Worm (Caenorhabditis elegans) whole organism, mixed stage, embryonic: ENCODE data around the gene kel-8.

Experiments used
- M03D4.4 ChIP-seq: sonication (generic microtip); optimal IDR thresholded peaks from 2 replicates; lab custom pipeline; 2017; ENCODE audit warnings: mild to moderate bottlenecking, missing genetic modification characterization, missing compliant biosample characterization
- blmp-1 ChIP-seq: fragments of 150-350 bp; optimal IDR thresholded peaks from 2 replicates; lab custom pipeline; 2014; ENCODE audit warnings: missing biosample characterization, missing genetic modification characterization
- lsy-2 ChIP-seq: fragments of 150-350 bp; optimal IDR thresholded peaks from 2 replicates; lab custom pipeline; 2014; ENCODE audit warnings: missing biosample characterization, missing genetic modification characterization
- mab-5 ChIP-seq: fragments of 150-350 bp; optimal IDR thresholded peaks from 2 replicates; lab custom pipeline; 2014; ENCODE audit warnings: missing biosample characterization, missing genetic modification characterization
- mep-1 ChIP-seq: fragments of 150-350 bp; optimal IDR thresholded peaks from 2 replicates; lab custom pipeline; 2017; ENCODE audit warnings: missing biosample characterization, missing genetic modification reagents, missing genetic modification characterization, inconsistent platforms
- nhr-12 ChIP-seq: fragments of 150-350 bp; optimal IDR thresholded peaks from 2 replicates; lab custom pipeline; 2014; ENCODE audit warnings: missing biosample characterization, missing genetic modification characterization
- nhr-237 ChIP-seq: fragments of 150-350 bp; optimal IDR thresholded peaks from 2 replicates; lab custom pipeline; 2014; ENCODE audit warnings: missing biosample characterization, missing genetic modification characterization
- nhr-28 ChIP-seq: fragments of 150-350 bp; optimal IDR thresholded peaks from 2 replicates; lab custom pipeline; 2014; ENCODE audit warnings: missing biosample characterization, missing genetic modification characterization
- nhr-76 ChIP-seq: sonication (generic microtip); optimal IDR thresholded peaks from 2 replicates; lab custom pipeline; 2017; ENCODE audit warnings: missing biosample characterization, missing genetic modification characterization
- pha-4 ChIP-seq: fragments of 150-350 bp; optimal IDR thresholded peaks from 2 replicates; lab custom pipeline; 2018; ENCODE audit warnings: missing biosample characterization, missing genetic modification reagents, missing genetic modification characterization
- snpc-4 ChIP-seq: fragments of 150-350 bp; optimal IDR thresholded peaks from 2 replicates; lab custom pipeline; 2014; ENCODE audit warnings: missing biosample characterization, missing genetic modification characterization
- ztf-11 ChIP-seq: fragments of 150-350 bp; optimal IDR thresholded peaks from 2 replicates; lab custom pipeline; 2014; ENCODE audit warnings: missing biosample characterization, missing genetic modification characterization

DNA sequence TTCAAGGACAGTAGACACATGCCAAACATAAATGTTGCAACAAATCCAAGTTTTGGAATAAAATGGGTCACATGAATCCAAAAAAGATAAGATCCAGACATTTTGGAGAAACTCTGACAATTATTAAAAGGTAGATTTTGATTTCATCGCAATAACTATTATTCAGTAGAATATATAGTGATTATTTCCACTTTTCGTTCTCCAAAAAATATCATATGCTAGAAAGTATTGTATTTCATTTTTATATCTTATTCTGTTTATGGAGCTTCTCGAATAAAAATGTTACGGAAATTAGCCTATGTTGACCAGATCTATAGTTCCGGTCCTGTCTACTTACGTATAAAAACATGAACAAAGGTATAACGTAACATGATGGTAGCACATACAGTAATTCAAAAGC lies 55.8 kb downstream of the kel-8 start, which contains the start of gene str-13:
- TF ChIP-seq mep-1 (tag; lab: Kevin White, UChicago) (no peak), nhr-237 (no peak), nhr-12 (no peak), ztf-11 (tag; lab: Kevin White, UChicago) (no peak), nhr-28 (no peak), blmp-1 (tag; lab: Kevin White, UChicago) (no peak), snpc-4 (no peak), M03D4.4 (no peak), pha-4 (tag; lab: Kevin White, UChicago) (no peak), mab-5 (tag; lab: Kevin White, UChicago) (no peak), nhr-76 (no peak), lsy-2 (tag; lab: Kevin White, UChicago) (no peak)
